Fruit fly (Drosophila melanogaster) whole organism, adult: ENCODE measurements around the gene Peritrophin-15a.

Experiments used
- CG11617 ChIP-seq: fragments of 200-800 bp; sonication (Bioruptor generic); optimal IDR thresholded peaks from 2 replicates; lab custom pipeline; 2017; ENCODE audit warnings: mild to moderate bottlenecking, missing biosample characterization, missing genetic modification reagents, missing genetic modification characterization
- CG12768 ChIP-seq: fragments of 200-800 bp; sonication (Bioruptor generic); optimal IDR thresholded peaks from 2 replicates; lab custom pipeline; 2017; ENCODE audit warnings: missing biosample characterization, missing genetic modification characterization, mild to moderate bottlenecking, moderate library complexity, missing genetic modification reagents
- CG14711 ChIP-seq: fragments of 200-800 bp; sonication (Bioruptor generic); optimal IDR thresholded peaks from 2 replicates; lab custom pipeline; 2018; ENCODE audit warnings: missing biosample characterization, mild to moderate bottlenecking, missing genetic modification characterization, moderate library complexity
- CG1620 ChIP-seq: fragments of 200-800 bp; sonication (Bioruptor generic); optimal IDR thresholded peaks from 2 replicates; lab custom pipeline; 2016; ENCODE audit warnings: missing biosample characterization, missing genetic modification characterization
- CG33017 ChIP-seq: fragments of 200-800 bp; sonication (Bioruptor generic); optimal IDR thresholded peaks from 2 replicates; lab custom pipeline; 2018; ENCODE audit warnings: missing biosample characterization, mild to moderate bottlenecking, missing genetic modification characterization, moderate library complexity
- CG5204 ChIP-seq: fragments of 200-800 bp; sonication (Bioruptor generic); optimal IDR thresholded peaks from 2 replicates; lab custom pipeline; 2016; ENCODE audit warnings: missing biosample characterization, missing genetic modification characterization
- CG7045 ChIP-seq: fragments of 200-800 bp; sonication (Bioruptor generic); optimal IDR thresholded peaks from 2 replicates; lab custom pipeline; 2017; ENCODE audit warnings: missing biosample characterization, mild to moderate bottlenecking, missing genetic modification characterization
- CG7101 ChIP-seq: fragments of 200-800 bp; sonication (Bioruptor generic); optimal IDR thresholded peaks from 2 replicates; lab custom pipeline; 2018; ENCODE audit warnings: missing biosample characterization, mild to moderate bottlenecking, missing genetic modification characterization, moderate library complexity
- Clk ChIP-seq: fragments of 200-800 bp; sonication (Bioruptor generic); optimal IDR thresholded peaks from 2 replicates; lab custom pipeline; 2017; ENCODE audit warnings: missing biosample characterization, missing genetic modification characterization
- Crg-1 ChIP-seq: fragments of 200-800 bp; sonication (Bioruptor generic); optimal IDR thresholded peaks from 2 replicates; lab custom pipeline; 2016; ENCODE audit warnings: missing biosample characterization, missing genetic modification characterization
- Hr96 ChIP-seq: fragments of 200-800 bp; sonication (Bioruptor generic); optimal IDR thresholded peaks from 2 replicates; lab custom pipeline; 2016; ENCODE audit warnings: missing biosample characterization, missing genetic modification characterization
- Mnt ChIP-seq: fragments of 200-800 bp; sonication (Bioruptor generic); optimal IDR thresholded peaks from 2 replicates; lab custom pipeline; 2016; ENCODE audit warnings: missing biosample characterization, mild to moderate bottlenecking, missing genetic modification characterization
- bab1 ChIP-seq: fragments of 200-800 bp; sonication (Bioruptor generic); optimal IDR thresholded peaks from 3 replicates; lab custom pipeline; 2019; ENCODE audit warnings: missing biosample characterization, mild to moderate bottlenecking, missing genetic modification characterization, moderate library complexity
- cic ChIP-seq: fragments of 200-800 bp; sonication (Bioruptor generic); optimal IDR thresholded peaks from 2 replicates; lab custom pipeline; 2017; ENCODE audit warnings: missing biosample characterization, mild to moderate bottlenecking, missing genetic modification characterization, moderate library complexity
- cnc ChIP-seq, 2 experiments: fragments of >200 bp; optimal IDR thresholded peaks; 2 replicates each; lab custom pipeline; 2017
- kay ChIP-seq: fragments of 200-800 bp; sonication (Bioruptor generic); peaks from one replicate; lab custom pipeline; 2016; ENCODE audit warnings: missing biosample characterization, missing genetic modification characterization, borderline replicate concordance
- ovo ChIP-seq: fragments of 200-800 bp; sonication (Bioruptor generic); optimal IDR thresholded peaks from 2 replicates; lab custom pipeline; 2016; ENCODE audit warnings: missing biosample characterization, missing genetic modification characterization
- pad ChIP-seq: fragments of 200-800 bp; sonication (Bioruptor generic); optimal IDR thresholded peaks from 3 replicates; lab custom pipeline; 2017; ENCODE audit warnings: missing biosample characterization, missing genetic modification characterization, mild to moderate bottlenecking, moderate library complexity, missing genetic modification reagents
- tj ChIP-seq: fragments of 200-800 bp; sonication (Bioruptor generic); optimal IDR thresholded peaks from 3 replicates; lab custom pipeline; 2017; ENCODE audit warnings: missing biosample characterization, mild to moderate bottlenecking, missing genetic modification characterization, moderate library complexity
- toe ChIP-seq: fragments of 200-800 bp; sonication (Bioruptor generic); optimal IDR thresholded peaks from 2 replicates; lab custom pipeline; 2016; ENCODE audit warnings: missing biosample characterization, missing genetic modification characterization

The Peritrophin-15a gene

DNA sequence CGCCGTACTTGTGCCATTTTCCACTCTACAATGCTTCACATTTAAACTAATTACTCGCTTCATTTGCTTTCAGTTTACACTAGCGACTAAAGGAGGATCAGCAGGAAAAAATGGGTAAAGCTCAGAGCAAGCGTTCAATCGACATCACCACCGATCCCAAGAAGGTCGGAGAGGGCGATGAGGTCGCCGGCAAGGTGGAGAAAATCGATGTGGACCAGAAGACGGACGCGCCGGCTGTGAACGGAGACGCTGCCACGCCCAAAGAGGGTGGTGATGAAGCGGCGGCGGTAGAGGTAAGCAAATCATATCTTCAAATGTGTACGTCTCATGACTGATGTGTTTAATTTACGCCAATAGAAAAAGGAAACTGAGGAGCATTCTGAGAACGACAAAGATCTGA lies 30.9 kb upstream of the Peritrophin-15a start:
- TF ChIP-seq CG11617 (GFP tag; lab: Kevin White, UChicago) (no peak), CG12768 (GFP tag; lab: Kevin White, UChicago) (no peak), bab1 (GFP tag; lab: Kevin White, UChicago) (no peak)

DNA sequence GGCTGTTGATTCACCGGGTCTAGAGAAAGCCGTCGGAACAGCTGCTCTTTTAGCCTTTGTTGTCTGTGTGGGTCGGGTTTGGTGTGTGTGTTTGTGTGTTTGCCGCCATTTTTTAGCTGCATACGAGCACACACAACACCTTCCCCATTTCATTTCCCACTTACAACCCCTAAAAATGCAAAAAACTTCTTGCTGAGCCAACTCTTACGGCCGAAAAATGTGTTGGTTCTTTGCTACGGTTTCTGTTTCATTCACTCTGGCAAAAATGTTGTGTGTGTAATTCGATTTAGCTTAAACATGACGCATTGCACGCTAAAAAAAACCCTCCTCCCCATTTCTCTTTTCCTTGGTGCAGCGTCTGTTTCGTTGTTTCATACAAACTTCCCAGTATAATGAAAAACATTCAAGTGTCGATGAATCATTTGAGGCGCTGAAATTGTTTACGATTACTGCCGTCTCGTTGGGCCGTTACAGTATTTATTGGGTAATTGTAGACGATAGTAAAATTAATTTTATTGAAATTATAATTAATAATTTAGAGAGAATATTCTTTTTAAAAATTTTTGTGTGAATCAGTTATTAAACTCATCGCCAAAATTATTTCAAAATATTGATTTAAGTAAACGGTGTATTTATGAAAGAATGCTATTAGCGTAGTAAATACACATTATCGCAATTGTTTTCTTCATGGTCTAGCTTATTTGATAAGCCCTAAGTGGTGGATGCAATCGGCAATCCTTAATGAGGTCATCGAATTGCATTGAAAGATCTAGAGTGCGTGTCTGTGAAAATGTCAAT lies 30.3 kb upstream of the Peritrophin-15a start:
- TF ChIP-seq CG1620 (no peak), cnc (optimal IDR thresholded peaks at IDR 0.05; lab: Kevin White, UChicago) (no peak), Mnt (GFP tag; lab: Kevin White, UChicago) (no peak), CG11617 (GFP tag; lab: Kevin White, UChicago) (no peak), Clk (GFP tag; lab: Kevin White, UChicago) (no peak), CG14711 (peak; percentile 5), pad (no peak), CG7101 (tag; lab: Kevin White, UChicago) (no peak), Hr96 (GFP tag; lab: Kevin White, UChicago) (no peak), toe (GFP tag; lab: Kevin White, UChicago) (no peak), cic (GFP tag; lab: Kevin White, UChicago) (no peak), CG7045 (GFP tag; lab: Kevin White, UChicago) (no peak), tj (GFP tag; lab: Kevin White, UChicago) (peak; percentile 67), bab1 (GFP tag; lab: Kevin White, UChicago) (peak; percentile 30), ovo (GFP tag; lab: Kevin White, UChicago) (no peak), Crg-1 (GFP tag; lab: Kevin White, UChicago) (no peak), kay (GFP tag; lab: Kevin White, UChicago) (peak; percentile 92), CG5204 (no peak), CG12768 (GFP tag; lab: Kevin White, UChicago) (no peak), CG33017 (tag; lab: Kevin White, UChicago) (peak; percentile 42)

DNA sequence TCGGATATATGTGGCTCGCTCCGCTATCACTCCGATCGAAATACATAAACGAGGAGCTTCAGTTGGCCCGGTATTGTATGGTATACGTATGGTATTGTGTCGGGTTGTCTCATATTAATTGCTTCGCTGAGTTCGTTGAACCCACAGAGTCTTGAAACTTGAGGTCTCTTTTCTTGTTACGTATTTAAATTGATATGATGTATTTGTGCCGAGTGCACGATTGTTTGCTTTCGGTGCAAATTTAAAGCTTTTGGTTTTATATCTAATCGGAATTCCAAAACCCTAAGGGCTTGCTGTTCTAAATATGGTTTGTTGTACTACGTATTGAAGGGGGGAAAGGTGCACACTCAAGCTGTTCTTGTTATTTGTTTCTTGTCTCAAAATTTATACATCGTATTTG lies 29.3 kb upstream of the Peritrophin-15a start:
- no peak for TF ChIP-seq cnc (optimal IDR thresholded peaks at IDR 0.05; lab: Kevin White, UChicago)
- no peak for TF ChIP-seq ovo (GFP tag; lab: Kevin White, UChicago)
- no peak for TF ChIP-seq CG11617 (GFP tag; lab: Kevin White, UChicago)
- TF ChIP-seq Clk (GFP tag; lab: Kevin White, UChicago) = no peak
- TF ChIP-seq tj (GFP tag; lab: Kevin White, UChicago) = peak; percentile 77
- TF ChIP-seq kay (GFP tag; lab: Kevin White, UChicago) = peak; percentile 36
- TF ChIP-seq CG5204 = no peak

DNA sequence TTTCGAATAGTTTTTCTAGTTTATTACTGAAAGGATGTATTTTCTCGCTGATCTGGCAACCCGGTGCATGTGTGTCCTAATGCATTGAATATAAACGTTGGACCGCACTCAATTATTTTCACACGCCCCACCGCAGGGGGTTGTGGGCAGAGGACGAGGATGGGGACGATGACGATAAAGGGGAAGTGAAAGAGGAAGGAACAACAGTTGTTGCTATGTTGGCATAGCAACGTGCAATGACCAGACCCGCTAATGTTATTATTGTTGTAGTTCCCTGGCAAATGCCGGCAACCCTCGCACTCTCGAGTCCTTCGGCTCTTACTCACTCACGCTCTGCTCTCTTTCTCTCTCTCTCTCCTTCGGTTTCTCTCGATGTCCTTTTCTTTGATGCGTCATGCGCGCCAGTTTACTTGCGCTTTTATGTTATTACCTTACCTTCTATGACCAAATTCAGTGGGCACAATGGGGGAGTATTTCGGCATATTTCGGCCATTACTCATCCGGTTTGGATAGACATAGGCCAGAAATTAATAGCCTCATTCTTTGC lies 28.8 kb upstream of the Peritrophin-15a start:
- TF ChIP-seq CG14711 (no peak), Crg-1 (GFP tag; lab: Kevin White, UChicago) (no peak), CG7101 (tag; lab: Kevin White, UChicago) (no peak), CG11617 (GFP tag; lab: Kevin White, UChicago) (no peak), CG7045 (GFP tag; lab: Kevin White, UChicago) (no peak), bab1 (GFP tag; lab: Kevin White, UChicago) (no peak)

DNA sequence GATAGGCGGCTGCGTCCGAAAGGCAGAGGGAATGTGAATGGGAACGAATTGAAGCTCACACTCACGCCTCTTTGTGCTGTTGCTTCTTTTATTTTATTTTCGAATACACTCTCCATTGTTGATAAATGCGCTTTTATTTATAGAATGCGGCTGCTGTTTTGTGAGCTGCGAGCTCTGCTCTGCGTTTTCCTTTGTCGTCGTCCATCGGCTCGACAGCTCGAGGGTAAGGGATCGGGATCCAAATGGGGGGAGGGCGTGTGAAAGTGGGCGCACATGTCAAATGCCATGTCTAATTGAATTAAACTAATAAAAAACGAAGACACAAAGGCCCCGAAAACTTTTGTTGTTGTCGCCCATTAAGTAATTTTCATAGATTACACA lies 28.2 kb upstream of the Peritrophin-15a start:
- TF ChIP-seq tj (GFP tag; lab: Kevin White, UChicago) (no peak), toe (GFP tag; lab: Kevin White, UChicago) (no peak), cnc (optimal IDR thresholded peaks at IDR 0.05; lab: Kevin White, UChicago) (no peak), CG12768 (GFP tag; lab: Kevin White, UChicago) (no peak), CG14711 (no peak), CG7101 (tag; lab: Kevin White, UChicago) (no peak)

DNA sequence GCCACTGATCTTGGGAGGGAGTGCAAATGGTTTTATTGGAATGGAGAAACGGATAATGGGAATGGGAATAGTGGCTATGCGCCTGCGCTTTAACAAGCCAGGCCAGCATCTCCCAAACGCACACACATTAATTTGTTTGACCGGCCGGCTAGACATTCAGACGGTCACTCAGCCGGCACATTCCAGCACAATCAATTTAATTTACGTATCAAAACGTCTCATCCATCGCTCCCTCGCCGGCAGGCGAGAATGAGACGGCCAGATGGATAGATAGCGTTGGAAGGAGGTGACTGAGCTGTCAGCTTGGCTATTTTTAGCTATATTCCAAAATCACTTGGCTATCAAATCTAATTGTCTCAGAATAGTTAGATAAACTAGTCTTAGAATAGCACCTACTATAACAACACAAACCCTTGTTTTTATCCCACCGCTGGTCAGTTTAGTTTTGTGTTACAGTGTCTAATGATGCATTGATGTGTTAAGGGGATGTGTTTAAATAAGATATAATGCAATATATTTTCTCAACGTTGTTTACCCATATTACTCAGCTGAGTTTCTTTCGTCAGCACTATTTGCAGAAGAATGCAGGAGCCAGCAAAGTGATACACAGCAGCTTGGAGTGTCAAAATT lies 27.7 kb upstream of the Peritrophin-15a start:
- TF ChIP-seq CG14711 (no peak), kay (GFP tag; lab: Kevin White, UChicago) (no peak), CG5204 (no peak), CG12768 (GFP tag; lab: Kevin White, UChicago) (no peak), ovo (GFP tag; lab: Kevin White, UChicago) (no peak), tj (GFP tag; lab: Kevin White, UChicago) (peak; percentile 90)

DNA sequence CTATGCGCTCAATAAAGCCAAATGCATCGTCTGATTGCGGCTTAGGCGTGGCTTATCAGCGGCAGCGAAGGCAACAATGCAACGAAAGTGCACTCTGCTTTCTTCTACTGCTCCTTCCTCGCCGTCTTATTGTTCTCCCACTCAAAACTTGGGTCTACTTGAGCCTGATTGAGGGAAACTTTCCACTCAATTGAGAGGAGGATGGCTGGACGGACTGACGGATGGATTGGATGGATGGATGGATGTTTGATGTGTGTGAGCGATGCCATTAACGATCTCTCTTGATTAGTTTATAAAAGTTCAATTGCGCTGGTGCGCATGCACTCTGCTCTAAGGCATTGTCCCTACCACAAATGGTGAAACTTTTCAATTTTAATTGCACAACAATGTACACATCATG lies 27.2 kb upstream of the Peritrophin-15a start:
- TF ChIP-seq pad (no peak), Hr96 (GFP tag; lab: Kevin White, UChicago) (no peak), CG14711 (no peak), kay (GFP tag; lab: Kevin White, UChicago) (no peak), CG7101 (tag; lab: Kevin White, UChicago) (no peak)
